Fruit fly (Drosophila melanogaster) whole organism, embryonic: ENCODE results near the gene CG34160.
A peak's percentile ranks its signal among the peaks of the same experiment; 100 is the strongest.

ENCODE experiments used
- ATbp ChIP-seq: fragments of 200-800 bp; sonication (Bioruptor generic); optimal IDR thresholded peaks from 2 replicates; lab custom pipeline; 2017; ENCODE audit warnings: missing biosample characterization, mild to moderate bottlenecking, missing genetic modification characterization, missing genetic modification reagents
- Abd-B ChIP-seq: fragments of 200-800 bp; sonication (Bioruptor generic); optimal IDR thresholded peaks from 2 replicates; lab custom pipeline; 2018; ENCODE audit warnings: missing biosample characterization, mild to moderate bottlenecking, missing genetic modification characterization, moderate library complexity
- Adf1 ChIP-seq: fragments of 200-800 bp; sonication (Bioruptor generic); IDR thresholded peaks from 2 replicates; pipeline ENCODE4 v1.3.6; 2022; ENCODE audit warnings: missing biosample characterization, missing genetic modification characterization
- Awh ChIP-seq: fragments of 200-800 bp; sonication (Bioruptor generic); IDR thresholded peaks from 2 replicates; pipeline ENCODE4, ENCODE4 v1.3.6; 2022; ENCODE audit warnings: missing biosample characterization, missing genetic modification characterization
- CG10565 ChIP-seq: fragments of 200-800 bp; sonication (Bioruptor generic); optimal IDR thresholded peaks from 3 replicates; lab custom pipeline; 2016; ENCODE audit warnings: missing biosample characterization, mild to moderate bottlenecking, missing genetic modification characterization
- CG10654 ChIP-seq: fragments of 200-800 bp; sonication (Bioruptor generic); optimal IDR thresholded peaks from 2 replicates; lab custom pipeline; 2016; ENCODE audit warnings: missing biosample characterization, missing genetic modification characterization
- CG10959 ChIP-seq: fragments of 200-800 bp; sonication (Bioruptor generic); IDR thresholded peaks from 2 replicates; pipeline ENCODE4 v1.3.6; 2022; ENCODE audit warnings: missing biosample characterization, missing genetic modification characterization
- CG10979 ChIP-seq: fragments of 200-800 bp; sonication (Bioruptor generic); optimal IDR thresholded peaks from 2 replicates; lab custom pipeline; 2018; ENCODE audit warnings: missing biosample characterization, mild to moderate bottlenecking, missing genetic modification characterization, moderate library complexity
- CG13775 ChIP-seq: fragments of 200-800 bp; sonication (Bioruptor generic); optimal IDR thresholded peaks from 3 replicates; lab custom pipeline; 2017; ENCODE audit warnings: missing biosample characterization, mild to moderate bottlenecking, missing genetic modification characterization
- CG15514 ChIP-seq: fragments of 200-800 bp; sonication (Bioruptor generic); optimal IDR thresholded peaks from 3 replicates; lab custom pipeline; 2017; ENCODE audit warnings: missing biosample characterization, missing genetic modification characterization, mild to moderate bottlenecking, moderate library complexity, missing genetic modification reagents
- CG15601 ChIP-seq: fragments of 200-800 bp; sonication (Bioruptor generic); optimal IDR thresholded peaks from 3 replicates; lab custom pipeline; 2019; ENCODE audit warnings: missing biosample characterization, mild to moderate bottlenecking, missing genetic modification characterization, moderate library complexity
- CG15696 ChIP-seq: fragments of 200-800 bp; sonication (Bioruptor generic); optimal IDR thresholded peaks from 2 replicates; lab custom pipeline; 2019; ENCODE audit warnings: missing biosample characterization, mild to moderate bottlenecking, missing genetic modification characterization, moderate library complexity
- CG1602 ChIP-seq: fragments of 200-800 bp; sonication (Bioruptor generic); optimal IDR thresholded peaks from 3 replicates; lab custom pipeline; 2016; ENCODE audit warnings: missing biosample characterization, missing genetic modification characterization
- CG16863 ChIP-seq: fragments of 200-800 bp; sonication (Bioruptor generic); optimal IDR thresholded peaks from 3 replicates; lab custom pipeline; 2016; ENCODE audit warnings: missing biosample characterization, missing genetic modification characterization
- CG18599 ChIP-seq: fragments of 200-800 bp; sonication (Bioruptor generic); optimal IDR thresholded peaks from 3 replicates; lab custom pipeline; 2017; ENCODE audit warnings: missing biosample characterization, missing genetic modification characterization, mild to moderate bottlenecking, moderate library complexity, missing genetic modification reagents
- CG32532 ChIP-seq: fragments of 200-800 bp; sonication (Bioruptor generic); IDR thresholded peaks from 2 replicates; pipeline ENCODE4 v1.3.6; 2022; ENCODE audit warnings: missing biosample characterization, missing genetic modification characterization
- CG3726 ChIP-seq: fragments of 200-800 bp; sonication (Bioruptor generic); IDR thresholded peaks from 3 replicates; pipeline ENCODE4, ENCODE4 v1.3.6; 2022; ENCODE audit warnings: missing biosample characterization, missing genetic modification characterization
- CG4360 ChIP-seq: fragments of 200-800 bp; sonication (Bioruptor generic); IDR thresholded peaks from 2 replicates; pipeline ENCODE4 v1.3.6; 2022; ENCODE audit warnings: missing biosample characterization, missing genetic modification characterization
- CG5180 ChIP-seq: fragments of 200-800 bp; sonication (Bioruptor generic); optimal IDR thresholded peaks from 3 replicates; lab custom pipeline; 2017; ENCODE audit warnings: missing biosample characterization, missing genetic modification characterization, mild to moderate bottlenecking, moderate library complexity, missing genetic modification reagents
- CG7372 ChIP-seq: fragments of 200-800 bp; sonication (Bioruptor generic); IDR thresholded peaks from 2 replicates; pipeline ENCODE4 v1.3.6; 2022; ENCODE audit warnings: missing biosample characterization, missing genetic modification characterization
- CG7556 ChIP-seq: fragments of 200-800 bp; sonication (Bioruptor generic); optimal IDR thresholded peaks from 2 replicates; lab custom pipeline; 2017; ENCODE audit warnings: missing biosample characterization, mild to moderate bottlenecking, missing genetic modification characterization
- CG7745 ChIP-seq: fragments of 200-800 bp; sonication (Bioruptor generic); optimal IDR thresholded peaks from 2 replicates; lab custom pipeline; 2018; ENCODE audit warnings: missing biosample characterization, mild to moderate bottlenecking, missing genetic modification characterization, moderate library complexity
- CG7963 ChIP-seq: fragments of 200-800 bp; sonication (Bioruptor generic); IDR thresholded peaks from 3 replicates; pipeline ENCODE4 v1.3.6; 2022; ENCODE audit warnings: missing biosample characterization, missing genetic modification characterization; ENCODE audit not compliant: partially characterized antibody
- CG8924 ChIP-seq: fragments of 200-800 bp; optimal IDR thresholded peaks from 3 replicates; lab custom pipeline; 2019; ENCODE audit warnings: missing biosample characterization, mild to moderate bottlenecking, missing genetic modification characterization, moderate library complexity
- CG9727 ChIP-seq: fragments of 200-800 bp; sonication (Bioruptor generic); optimal IDR thresholded peaks from 3 replicates; lab custom pipeline; 2017; ENCODE audit warnings: missing biosample characterization, mild to moderate bottlenecking, missing genetic modification characterization
- CrebB ChIP-seq: fragments of 200-800 bp; sonication (Bioruptor generic); optimal IDR thresholded peaks from 3 replicates; lab custom pipeline; 2018; ENCODE audit warnings: missing biosample characterization, mild to moderate bottlenecking, missing genetic modification characterization
- GATAe ChIP-seq: fragments of 200-800 bp; sonication (Bioruptor generic); conservative IDR thresholded peaks from 2 replicates; pipeline ENCODE4 v1.3.6; 2022; ENCODE audit warnings: missing biosample characterization, missing genetic modification characterization
- Hr3 ChIP-seq: fragments of 200-800 bp; sonication (Bioruptor generic); optimal IDR thresholded peaks from 3 replicates; lab custom pipeline; 2016; ENCODE audit warnings: missing biosample characterization, missing genetic modification characterization
- MTF-1 ChIP-seq: fragments of 200-800 bp; sonication (Bioruptor generic); optimal IDR thresholded peaks from 2 replicates; lab custom pipeline; 2018; ENCODE audit warnings: missing biosample characterization, mild to moderate bottlenecking, missing genetic modification characterization, borderline replicate concordance
- Max ChIP-seq: fragments of 200-800 bp; sonication (Bioruptor generic); optimal IDR thresholded peaks from 2 replicates; lab custom pipeline; 2016; ENCODE audit warnings: missing biosample characterization, mild to moderate bottlenecking, missing genetic modification characterization
- Optix ChIP-seq: fragments of 200-800 bp; sonication (Bioruptor generic); IDR thresholded peaks from 3 replicates; pipeline ENCODE4 v1.3.6; 2022; ENCODE audit warnings: missing biosample characterization, missing genetic modification characterization
- Spps ChIP-seq: fragments of 200-800 bp; sonication (Bioruptor generic); optimal IDR thresholded peaks from 2 replicates; lab custom pipeline; 2018; ENCODE audit warnings: missing biosample characterization, mild to moderate bottlenecking, missing genetic modification characterization
- Taf1 ChIP-seq: fragments of 200-800 bp; sonication (Bioruptor generic); IDR thresholded peaks from 2 replicates; pipeline ENCODE4 v1.3.6; 2022; ENCODE audit warnings: missing biosample characterization, missing genetic modification characterization
- ap ChIP-seq: fragments of 200-800 bp; sonication (Bioruptor generic); IDR thresholded peaks from 2 replicates; pipeline ENCODE4 v1.3.6; 2022; ENCODE audit warnings: missing biosample characterization, missing genetic modification characterization
- az2 ChIP-seq: fragments of 200-800 bp; sonication (Bioruptor generic); optimal IDR thresholded peaks from 3 replicates; lab custom pipeline; 2016; ENCODE audit warnings: missing biosample characterization, missing genetic modification characterization
- dimm ChIP-seq: fragments of 200-800 bp; sonication (Bioruptor generic); IDR thresholded peaks from 2 replicates; pipeline ENCODE4 v1.3.6; 2022; ENCODE audit warnings: missing biosample characterization, missing genetic modification characterization
- dmrt11E ChIP-seq: fragments of 200-800 bp; sonication (Bioruptor generic); optimal IDR thresholded peaks from 3 replicates; lab custom pipeline; 2018; ENCODE audit warnings: missing biosample characterization, mild to moderate bottlenecking, missing genetic modification characterization, moderate library complexity
- fru ChIP-seq: fragments of >200 bp; optimal IDR thresholded peaks from 2 replicates; lab custom pipeline; 2017
- grn ChIP-seq: fragments of 200-800 bp; sonication (Bioruptor generic); optimal IDR thresholded peaks from 3 replicates; lab custom pipeline; 2017; ENCODE audit warnings: missing biosample characterization, missing genetic modification characterization
- jing ChIP-seq: fragments of 200-800 bp; sonication (Bioruptor generic); optimal IDR thresholded peaks from 2 replicates; lab custom pipeline; 2018; ENCODE audit warnings: missing biosample characterization, mild to moderate bottlenecking, missing genetic modification characterization
- nom ChIP-seq: fragments of 200-800 bp; sonication (Bioruptor generic); optimal IDR thresholded peaks from 2 replicates; lab custom pipeline; 2017; ENCODE audit warnings: missing biosample characterization, missing genetic modification characterization, mild to moderate bottlenecking, moderate library complexity, missing genetic modification reagents
- sisA ChIP-seq: fragments of 200-800 bp; sonication (Bioruptor generic); IDR thresholded peaks from 2 replicates; pipeline ENCODE4 v1.3.6; 2022; ENCODE audit warnings: missing biosample characterization, missing genetic modification characterization
- stwl ChIP-seq: fragments of 200-800 bp; sonication (Bioruptor generic); optimal IDR thresholded peaks from 3 replicates; lab custom pipeline; 2018; ENCODE audit warnings: missing biosample characterization, mild to moderate bottlenecking, missing genetic modification characterization, moderate library complexity
- tin ChIP-seq: fragments of 200-800 bp; sonication (Bioruptor generic); optimal IDR thresholded peaks from 3 replicates; lab custom pipeline; 2016; ENCODE audit warnings: missing biosample characterization, missing genetic modification characterization
- vnd ChIP-seq: fragments of 200-800 bp; sonication (Bioruptor generic); IDR thresholded peaks from 3 replicates; pipeline ENCODE4 v1.3.6; 2022; ENCODE audit warnings: missing biosample characterization, missing genetic modification characterization; ENCODE audit not compliant: partially characterized antibody
- wor ChIP-seq: fragments of 200-800 bp; sonication (Bioruptor generic); IDR thresholded peaks from 2 replicates; pipeline ENCODE4 v1.3.6; 2022; ENCODE audit warnings: missing biosample characterization, missing genetic modification characterization
- z ChIP-seq: fragments of 200-800 bp; sonication (Bioruptor generic); IDR thresholded peaks from 3 replicates; pipeline ENCODE4 v1.3.6; 2022; ENCODE audit warnings: missing biosample characterization, missing genetic modification characterization
- zen2 ChIP-seq: fragments of 200-800 bp; sonication (Bioruptor generic); IDR thresholded peaks from 3 replicates; pipeline ENCODE4 v1.3.6; 2022; ENCODE audit warnings: missing biosample characterization, missing genetic modification characterization; ENCODE audit not compliant: partially characterized antibody
- zf30C ChIP-seq: fragments of 200-800 bp; sonication (Bioruptor generic); optimal IDR thresholded peaks from 3 replicates; lab custom pipeline; 2018; ENCODE audit warnings: missing biosample characterization, mild to moderate bottlenecking, missing genetic modification characterization

CG34160 gene

dm6 chr2L:10543048-10543752, 36.4 kb upstream of the CG34160 start (continued):
- peak; percentile 40 for TF ChIP-seq Max (GFP tag; lab: Kevin White, UChicago)
- peak; percentile 9 for TF ChIP-seq stwl (tag; lab: Kevin White, UChicago)
- 0 out of 2 replicates have a peak, but pooled peaks have one; percentile 6 for TF ChIP-seq sisA (GFP tag; lab: Robert Waterston, UW)
- TF ChIP-seq CG9727 (GFP tag; lab: Kevin White, UChicago) = peak; percentile 70
- TF ChIP-seq Hr3 (GFP tag; lab: Kevin White, UChicago) = peak; percentile 69
- peak; percentile 48 for TF ChIP-seq tin (GFP tag; lab: Kevin White, UChicago)
- peak; percentile 91 for TF ChIP-seq grn (GFP tag; lab: Kevin White, UChicago)
- peak; percentile 38 for TF ChIP-seq ap (GFP tag; lab: Robert Waterston, UW)
- TF ChIP-seq zf30C (GFP tag; lab: Kevin White, UChicago) = peak; percentile 73
- no peak for TF ChIP-seq zen2 (GFP tag; lab: Robert Waterston, UW)
- no peak for TF ChIP-seq Taf1 (GFP tag; lab: Robert Waterston, UW)
- TF ChIP-seq CrebB (tag; lab: Kevin White, UChicago) = no peak
- peak; percentile 16 for TF ChIP-seq CG10654
- peak; percentile 44 for TF ChIP-seq Spps (tag; lab: Kevin White, UChicago)
- TF ChIP-seq CG18599 (GFP tag; lab: Kevin White, UChicago) = no peak
- no peak for TF ChIP-seq CG10565
- peak; percentile 40 for TF ChIP-seq CG15696 (tag; lab: Kevin White, UChicago)
- TF ChIP-seq CG10979 (tag; lab: Kevin White, UChicago) = peak; percentile 84
- peak; percentile 52 for TF ChIP-seq CG1602 (GFP tag; lab: Kevin White, UChicago)
- TF ChIP-seq GATAe (GFP tag; lab: Robert Waterston, UW) = no peak
- peak; percentile 50 for TF ChIP-seq CG7556 (GFP tag; lab: Kevin White, UChicago)
- no peak for TF ChIP-seq Adf1 (GFP tag; lab: Robert Waterston, UW)
- no peak for TF ChIP-seq CG7372 (GFP tag; lab: Robert Waterston, UW)
- TF ChIP-seq CG13775 (GFP tag; lab: Kevin White, UChicago) = peak; percentile 10
- TF ChIP-seq CG8924 = peak; percentile 65
- TF ChIP-seq dmrt11E (tag; lab: Kevin White, UChicago) = peak; percentile 84
- no peak for TF ChIP-seq CG5180
- TF ChIP-seq CG7745 (tag; lab: Kevin White, UChicago) = peak; percentile 81
- no peak for TF ChIP-seq fru (lab: Kevin White, UChicago)
- 0 out of 2 replicates have a peak, but pooled peaks have one; percentile 24 for TF ChIP-seq CG4360 (GFP tag; lab: Robert Waterston, UW)
- TF ChIP-seq Optix (GFP tag; lab: Robert Waterston, UW) = no peak
- no peak for TF ChIP-seq CG10959
- TF ChIP-seq vnd (GFP tag; lab: Robert Waterston, UW) = no peak
- 0 out of 2 replicates have a peak, but pooled peaks have one; percentile 41 for TF ChIP-seq Awh (GFP tag; lab: Robert Waterston, UW)
- no peak for TF ChIP-seq dimm (GFP tag; lab: Robert Waterston, UW)
- TF ChIP-seq CG3726 = no peak
- peak; percentile 43 for TF ChIP-seq wor (GFP tag; lab: Robert Waterston, UW)
- no peak for TF ChIP-seq jing (GFP tag; lab: Kevin White, UChicago)
- TF ChIP-seq ATbp = peak; percentile 62
- TF ChIP-seq Abd-B = peak; percentile 7
- no peak for TF ChIP-seq CG15514 (GFP tag; lab: Kevin White, UChicago)
- no peak for TF ChIP-seq nom (GFP tag; lab: Kevin White, UChicago)
- 0 out of 2 replicates have a peak, but pooled peaks have one; percentile 25 for TF ChIP-seq CG32532
- no peak for TF ChIP-seq CG16863 (GFP tag; lab: Kevin White, UChicago)
- TF ChIP-seq CG7963 (GFP tag; lab: Robert Waterston, UW) = no peak
- peak; percentile 65 for TF ChIP-seq CG15601 (tag; lab: Kevin White, UChicago)
- TF ChIP-seq z (GFP tag; lab: Robert Waterston, UW) = 0 out of 3 replicates have a peak, but pooled peaks have one; percentile 34
- TF ChIP-seq az2 (GFP tag; lab: Kevin White, UChicago) = peak; percentile 35
- TF ChIP-seq MTF-1 (GFP tag; lab: Kevin White, UChicago) = no peak
